Fruit fly (Drosophila melanogaster) whole organism, wandering third instar larva: Measurements from ENCODE around the gene Srg1.
A peak's percentile ranks its signal among the peaks of the same experiment; 100 is the strongest.

Experiments used
- Abd-B ChIP-seq: fragments of >200 bp; optimal IDR thresholded peaks from 2 replicates; lab custom pipeline; 2017; ENCODE audit warnings: missing biosample characterization, missing genetic modification characterization
- CG32264 ChIP-seq: fragments of 200-800 bp; sonication (Bioruptor generic); optimal IDR thresholded peaks from 2 replicates; lab custom pipeline; 2016; ENCODE audit warnings: missing biosample characterization, missing genetic modification characterization
- CG9705 ChIP-seq: fragments of 200-800 bp; sonication (Bioruptor generic); optimal IDR thresholded peaks from 2 replicates; lab custom pipeline; 2018; ENCODE audit warnings: missing biosample characterization, mild to moderate bottlenecking, missing genetic modification characterization
- CrebA ChIP-seq: fragments of 200-800 bp; sonication (Bioruptor generic); optimal IDR thresholded peaks from 2 replicates; lab custom pipeline; 2016; ENCODE audit warnings: missing biosample characterization, mild to moderate bottlenecking, missing genetic modification characterization, borderline replicate concordance
- Dfd ChIP-seq: fragments of >200 bp; optimal IDR thresholded peaks from 2 replicates; lab custom pipeline; 2017; ENCODE audit warnings: missing biosample characterization, missing genetic modification characterization
- Dif ChIP-seq: fragments of 200-275, 200-300 bp; sonication (Bioruptor generic); optimal IDR thresholded peaks from 2 replicates; lab custom pipeline; 2018; ENCODE audit warnings: missing biosample characterization, missing genetic modification characterization; ENCODE audit not compliant: partially characterized antibody
- GATAd ChIP-seq: sonication (Bioruptor generic); optimal IDR thresholded peaks from 2 replicates; lab custom pipeline; 2016; ENCODE audit warnings: missing biosample characterization, missing genetic modification characterization
- HLH106 ChIP-seq: fragments of 200-800 bp; optimal IDR thresholded peaks from 3 replicates; lab custom pipeline; 2019; ENCODE audit warnings: missing biosample characterization, mild to moderate bottlenecking, missing genetic modification characterization, moderate library complexity
- Hnf4 ChIP-seq: fragments of 200-800 bp; sonication (Bioruptor generic); optimal IDR thresholded peaks from 2 replicates; lab custom pipeline; 2016; ENCODE audit warnings: missing biosample characterization, mild to moderate bottlenecking, missing genetic modification characterization
- Hr78 ChIP-seq: fragments of >200 bp; optimal IDR thresholded peaks from 2 replicates; lab custom pipeline; 2017; ENCODE audit warnings: missing biosample characterization, missing genetic modification characterization
- Hr83 ChIP-seq: fragments of 200-300 bp; sonication (Bioruptor generic); optimal IDR thresholded peaks from 2 replicates; lab custom pipeline; 2016; ENCODE audit warnings: missing biosample characterization, mild to moderate bottlenecking, missing genetic modification characterization, moderate library complexity; ENCODE audit not compliant: poor library complexity, severe bottlenecking
- Jra ChIP-seq: sonication (Bioruptor generic); optimal IDR thresholded peaks from 2 replicates; lab custom pipeline; 2016; ENCODE audit warnings: missing biosample characterization, missing genetic modification characterization
- Mio ChIP-seq: sonication (Bioruptor generic); optimal IDR thresholded peaks from 2 replicates; lab custom pipeline; 2016; ENCODE audit warnings: missing biosample characterization, missing genetic modification characterization
- Myc ChIP-seq: fragments of >200 bp; optimal IDR thresholded peaks from 2 replicates; lab custom pipeline; 2017
- N ChIP-seq: fragments of >200 bp; optimal IDR thresholded peaks from 2 replicates; lab custom pipeline; 2018; ENCODE audit warnings: missing biosample characterization, missing external identifiers, missing genetic modification characterization
- OdsH ChIP-seq: fragments of 200-800 bp; sonication (Bioruptor generic); optimal IDR thresholded peaks from 2 replicates; lab custom pipeline; 2016; ENCODE audit warnings: missing biosample characterization, mild to moderate bottlenecking, missing genetic modification characterization
- Rel ChIP-seq, 2 experiments: fragments of 200-800 bp; sonication (Bioruptor generic) in 1 of 2; optimal IDR thresholded peaks; 2 replicates in 1 of 2; 3 replicates in 1 of 2; lab custom pipeline; 2016 to 2019; ENCODE audit warnings: mild to moderate bottlenecking in 2 of 2, missing biosample characterization in 2 of 2, missing genetic modification characterization in 2 of 2, moderate library complexity in 1 of 2
- Sp1 ChIP-seq: fragments of 200-800 bp; sonication (Bioruptor generic); optimal IDR thresholded peaks from 3 replicates; lab custom pipeline; 2019; ENCODE audit warnings: missing biosample characterization, mild to moderate bottlenecking, missing genetic modification characterization, moderate library complexity
- Vsx2 ChIP-seq: fragments of 200-300, 225-300 bp; sonication (Bioruptor generic); optimal IDR thresholded peaks from 2 replicates; lab custom pipeline; 2018; ENCODE audit warnings: missing biosample characterization, missing genetic modification characterization; ENCODE audit not compliant: partially characterized antibody
- br ChIP-seq: fragments of 200-800 bp; sonication (Bioruptor generic); optimal IDR thresholded peaks from 2 replicates; lab custom pipeline; 2016; ENCODE audit warnings: missing biosample characterization, missing genetic modification characterization
- brk ChIP-seq: fragments of 200-800 bp; sonication (Bioruptor generic); optimal IDR thresholded peaks from 2 replicates; lab custom pipeline; 2016; ENCODE audit warnings: missing biosample characterization, mild to moderate bottlenecking, missing genetic modification characterization
- dl ChIP-seq, 2 experiments: fragments of 175-275, 200-275 bp in 1 of 2; fragments of 200-275 bp in 1 of 2; sonication (Bioruptor generic); optimal IDR thresholded peaks; lab custom pipeline; 2018; ENCODE audit warnings: mild to moderate bottlenecking in 2 of 2, missing biosample characterization in 2 of 2, missing genetic modification characterization in 2 of 2, moderate library complexity in 2 of 2; ENCODE audit not compliant: partially characterized antibody in 2 of 2, insufficient read depth in 1 of 2
- dmrt93B ChIP-seq: fragments of 200-800 bp; sonication (Bioruptor generic); optimal IDR thresholded peaks from 2 replicates; lab custom pipeline; 2018; ENCODE audit warnings: missing biosample characterization, mild to moderate bottlenecking, missing genetic modification characterization
- dsf ChIP-seq: sonication (Bioruptor generic); optimal IDR thresholded peaks from 2 replicates; lab custom pipeline; 2016; ENCODE audit warnings: missing biosample characterization, missing genetic modification characterization, borderline replicate concordance
- ey ChIP-seq: fragments of 200-800 bp; sonication (Bioruptor generic); optimal IDR thresholded peaks from 2 replicates; lab custom pipeline; 2016; ENCODE audit warnings: missing biosample characterization, missing genetic modification characterization
- foxo ChIP-seq, 2 experiments: fragments of 200-800 bp; sonication (Bioruptor generic); optimal IDR thresholded peaks; 2 replicates in 1 of 2; 3 replicates in 1 of 2; lab custom pipeline; 2016 to 2017; ENCODE audit warnings: missing biosample characterization in 2 of 2, missing genetic modification characterization in 2 of 2
- fru ChIP-seq: fragments of 200-800 bp; sonication (Bioruptor generic); optimal IDR thresholded peaks from 3 replicates; lab custom pipeline; 2016; ENCODE audit warnings: missing biosample characterization, mild to moderate bottlenecking, missing genetic modification characterization
- h ChIP-seq: fragments of 200-800 bp; sonication (Bioruptor generic); optimal IDR thresholded peaks from 3 replicates; lab custom pipeline; 2016; ENCODE audit warnings: missing biosample characterization, mild to moderate bottlenecking, missing genetic modification characterization
- jim ChIP-seq: fragments of 175-275, 200-325 bp; sonication (Bioruptor generic); optimal IDR thresholded peaks from 2 replicates; lab custom pipeline; 2016; ENCODE audit warnings: missing biosample characterization, mild to moderate bottlenecking, missing genetic modification characterization
- lola ChIP-seq: fragments of >200 bp; optimal IDR thresholded peaks from 2 replicates; lab custom pipeline; 2017; ENCODE audit warnings: missing biosample characterization, missing genetic modification characterization
- pan ChIP-seq: fragments of >200 bp; optimal IDR thresholded peaks from 2 replicates; lab custom pipeline; 2017
- psq ChIP-seq: fragments of 200-800 bp; sonication (Bioruptor generic); optimal IDR thresholded peaks from 3 replicates; lab custom pipeline; 2017; ENCODE audit warnings: missing biosample characterization, mild to moderate bottlenecking, missing genetic modification characterization, moderate library complexity
- rgr ChIP-seq: fragments of 200-800 bp; sonication (Bioruptor generic); optimal IDR thresholded peaks from 3 replicates; lab custom pipeline; 2016; ENCODE audit warnings: missing biosample characterization, mild to moderate bottlenecking, missing genetic modification characterization
- sage ChIP-seq: fragments of 200-800 bp; sonication (Bioruptor generic); optimal IDR thresholded peaks from 2 replicates; lab custom pipeline; 2016; ENCODE audit warnings: missing biosample characterization, mild to moderate bottlenecking, missing genetic modification characterization
- sv ChIP-seq: fragments of 200-800 bp; sonication (Bioruptor generic); optimal IDR thresholded peaks from 3 replicates; lab custom pipeline; 2016; ENCODE audit warnings: missing biosample characterization, missing genetic modification characterization
- tai ChIP-seq: sonication (Bioruptor generic); optimal IDR thresholded peaks from 2 replicates; lab custom pipeline; 2016; ENCODE audit warnings: missing biosample characterization, missing genetic modification characterization
- usp ChIP-seq: fragments of >200 bp; optimal IDR thresholded peaks from 2 replicates; lab custom pipeline; 2017; ENCODE audit warnings: missing biosample characterization, missing genetic modification characterization
- woc ChIP-seq: sonication (Bioruptor generic); optimal IDR thresholded peaks from 2 replicates; lab custom pipeline; 2016; ENCODE audit warnings: missing biosample characterization, mild to moderate bottlenecking, missing genetic modification characterization

Gene Srg1

dm6 chr3R:24905959-24906634, 41.6 kb upstream of the Srg1 start, which contains the start of gene CG13643:
CG13643 (minus strand) TSS chr3R:24906004.
- no peak for TF ChIP-seq Hr83 (GFP tag; lab: Kevin White, UChicago)

DNA sequence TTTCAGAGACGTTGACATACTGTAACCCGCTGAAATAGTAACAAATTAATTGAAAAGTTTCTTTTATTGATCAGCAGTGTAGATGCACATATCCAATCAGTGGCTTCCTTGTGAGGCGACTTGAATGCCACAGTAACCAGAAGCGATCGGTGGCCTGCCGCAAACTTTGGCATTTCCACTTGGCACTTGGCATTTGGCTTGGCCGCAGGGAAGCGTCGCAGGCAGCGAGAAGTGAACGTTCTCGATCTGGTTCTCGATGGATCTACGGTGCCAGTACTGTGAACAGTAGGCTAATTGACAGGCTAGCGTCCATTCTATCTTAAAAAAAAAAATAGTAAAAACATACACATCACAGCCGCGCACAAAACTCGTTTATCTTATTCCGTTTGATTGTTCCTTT, 36.3 kb upstream of the Srg1 start, which contains the start of gene CG10845:
TSS of gene CG10845 (plus strand) at position 301 of the 400 bp plus-strand sequence.
- no peak for TF ChIP-seq sage
- TF ChIP-seq Vsx2 (GFP tag; lab: Kevin White, UChicago), result no peak

DNA sequence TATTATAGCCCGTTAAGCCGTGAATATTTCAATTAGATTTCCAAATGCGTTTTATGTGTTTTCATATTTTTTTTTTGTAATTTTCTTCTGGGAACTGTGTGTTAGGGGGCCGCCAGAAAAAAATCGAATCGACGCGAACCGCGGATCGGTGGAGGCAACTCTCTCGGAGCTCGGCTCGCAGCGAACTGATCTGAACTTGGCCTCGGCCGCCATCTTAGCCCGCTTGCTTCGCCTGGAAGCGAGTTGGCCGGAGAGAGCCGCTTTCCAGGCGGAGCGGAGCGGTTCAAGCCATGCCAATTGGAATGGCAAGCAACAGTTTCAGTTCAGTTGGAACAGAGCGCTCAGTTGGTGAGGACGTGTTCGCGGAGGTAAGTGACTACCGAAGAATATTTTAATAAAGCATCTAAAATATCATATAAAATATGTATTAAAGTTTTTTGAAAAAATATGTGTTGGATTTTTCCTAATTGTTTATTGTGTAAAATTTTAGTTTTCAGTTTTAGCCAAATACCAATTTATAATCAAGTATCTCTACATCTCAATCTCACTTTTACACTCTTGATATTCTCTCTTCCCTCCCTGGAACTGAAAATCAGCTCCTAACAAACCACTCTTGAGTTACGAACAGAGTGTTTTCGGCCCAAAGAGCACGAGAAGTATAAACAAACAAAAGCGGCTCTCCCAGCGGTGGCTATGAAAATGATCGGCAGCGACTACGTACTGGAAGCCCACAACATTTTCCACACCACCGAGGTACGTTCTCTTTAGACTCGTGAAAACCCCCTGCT, 30.1 kb upstream of the Srg1 start, which contains the start of the genes CG31121 and CG11069:
TSS of gene CG31121 (minus strand) at position 187 of the 788 bp plus-strand sequence.
TSS of gene CG11069 (plus strand) at position 324 of the 788 bp plus-strand sequence.
- TF ChIP-seq Vsx2 (GFP tag; lab: Kevin White, UChicago), result peak; percentile 13
- TF ChIP-seq CrebA, result peak; percentile 33
- TF ChIP-seq sage, result no peak
- peak in 1 of 2 experiments; percentile 49 for TF ChIP-seq dl (GFP tag; optimal IDR thresholded peaks at IDR 0.05; lab: Kevin White, UChicago; ENCODE audit: insufficient read depth in 1 of 2, partially characterized antibody in 2 of 2)
- peak; percentile 74 for TF ChIP-seq Dif (GFP tag; lab: Kevin White, UChicago)

DNA sequence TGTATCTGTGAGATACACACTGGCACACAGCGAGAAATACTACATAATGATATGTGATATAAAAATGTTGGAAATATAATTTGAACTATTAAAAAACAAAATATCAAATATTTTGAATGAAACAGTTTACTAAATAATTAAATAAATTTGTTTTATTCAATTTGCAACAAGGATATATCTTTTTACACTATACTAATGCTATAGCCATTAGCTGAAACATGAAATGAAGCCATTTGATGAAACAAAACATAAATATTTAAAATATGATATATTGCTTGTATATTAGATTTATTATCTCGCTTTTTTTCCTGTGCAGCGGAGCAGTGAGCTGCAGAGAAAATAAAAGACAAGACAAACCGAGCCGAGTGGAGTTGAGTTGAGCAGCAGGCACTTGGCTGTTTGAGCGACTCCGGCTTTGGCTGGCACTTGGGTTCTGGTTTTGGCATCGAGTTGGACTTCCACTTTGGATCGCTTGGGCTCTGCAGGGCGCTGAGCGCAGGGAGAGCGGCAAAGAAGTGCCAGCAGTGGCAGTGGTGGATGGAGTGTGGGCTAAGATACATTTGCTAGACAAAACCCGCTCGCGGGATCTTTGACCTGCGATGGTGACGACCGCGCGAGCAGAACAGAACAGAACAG, 28.9 kb upstream of the Srg1 start:
- TF ChIP-seq dsf (GFP tag; lab: Kevin White, UChicago) (peak; percentile 16), brk (no peak), Sp1 (GFP tag; lab: Kevin White, UChicago) (peak; percentile 94), CrebA (peak; percentile 9), Dif (GFP tag; lab: Kevin White, UChicago) (no peak), lola (GFP tag; lab: Kevin White, UChicago) (no peak), Myc (lab: Kevin White, UChicago) (no peak), foxo (GFP tag; optimal IDR thresholded peaks at IDR 0.05; lab: Kevin White, UChicago) (peak in 1 of 2 experiments; percentile 88), ey (GFP tag; lab: Kevin White, UChicago) (peak; percentile 35), N (GFP tag; lab: Kevin White, UChicago) (no peak), Hr78 (GFP tag; lab: Kevin White, UChicago) (no peak), Jra (peak; percentile 14), psq (GFP tag; lab: Kevin White, UChicago) (peak; percentile 87), Hr83 (GFP tag; lab: Kevin White, UChicago) (no peak), HLH106 (tag; lab: Kevin White, UChicago) (peak; percentile 91), CG9705 (GFP tag; lab: Kevin White, UChicago) (peak; percentile 43), Vsx2 (GFP tag; lab: Kevin White, UChicago) (peak; percentile 0), GATAd (GFP tag; lab: Kevin White, UChicago) (no peak), sv (peak; percentile 44), dmrt93B (peak; percentile 66), h (GFP tag; lab: Kevin White, UChicago) (peak; percentile 73), Hnf4 (GFP tag; lab: Kevin White, UChicago) (no peak), fru (GFP tag; lab: Kevin White, UChicago) (peak; percentile 82), br (GFP tag; lab: Kevin White, UChicago) (peak; percentile 11), sage (peak; percentile 2), Rel (GFP tag; optimal IDR thresholded peaks at IDR 0.05; lab: Kevin White, UChicago) (peak; percentile 48), Rel (tag; optimal IDR thresholded peaks at IDR 0.05; lab: Kevin White, UChicago) (peak; percentile 39), pan (no peak), woc (GFP tag; lab: Kevin White, UChicago) (peak; percentile 37), Dfd (no peak), rgr (GFP tag; lab: Kevin White, UChicago) (peak; percentile 77), Abd-B (GFP tag; lab: Kevin White, UChicago) (no peak), jim (GFP tag; lab: Kevin White, UChicago) (no peak), dl (GFP tag; optimal IDR thresholded peaks at IDR 0.05; lab: Kevin White, UChicago; ENCODE audit: insufficient read depth in 1 of 2, partially characterized antibody in 2 of 2) (no peak), Mio (GFP tag; lab: Kevin White, UChicago) (no peak), usp (GFP tag; lab: Kevin White, UChicago) (no peak), CG32264 (GFP tag; lab: Kevin White, UChicago) (no peak), tai (GFP tag; lab: Kevin White, UChicago) (no peak), OdsH (GFP tag; lab: Kevin White, UChicago) (peak; percentile 89)
